Worm (Caenorhabditis elegans): ENCODE results near the gene F55B11.3.
A peak's percentile ranks its signal among the peaks of the same experiment; 100 is the strongest.

ce11 chrIV:14466837-14467236 is 42.3 kb downstream of the F55B11.3 start:
- TF ChIP-seq chd-7 (tag; optimal IDR thresholded peaks at IDR 0.05) (no peak), unc-62 (GFP tag; optimal IDR thresholded peaks at IDR 0.05) (no peak), ztf-3 (GFP tag; optimal IDR thresholded peaks at IDR 0.05) (no peak), K12H6.12 (tag; optimal IDR thresholded peaks at IDR 0.05) (no peak), attf-6 (GFP tag; IDR thresholded peaks at IDR 0.05) (0 out of 2 replicates have a peak, but pooled peaks have one; percentile 16), cebp-1 (GFP tag; IDR thresholded peaks at IDR 0.05) (no peak), cebp-1 (tag; optimal IDR thresholded peaks at IDR 0.05) (no peak)

All from whole organism, young adult.